Worm (Caenorhabditis elegans): ENCODE measurements around the gene F38H12.5.

F38H12.5 gene

DNA sequence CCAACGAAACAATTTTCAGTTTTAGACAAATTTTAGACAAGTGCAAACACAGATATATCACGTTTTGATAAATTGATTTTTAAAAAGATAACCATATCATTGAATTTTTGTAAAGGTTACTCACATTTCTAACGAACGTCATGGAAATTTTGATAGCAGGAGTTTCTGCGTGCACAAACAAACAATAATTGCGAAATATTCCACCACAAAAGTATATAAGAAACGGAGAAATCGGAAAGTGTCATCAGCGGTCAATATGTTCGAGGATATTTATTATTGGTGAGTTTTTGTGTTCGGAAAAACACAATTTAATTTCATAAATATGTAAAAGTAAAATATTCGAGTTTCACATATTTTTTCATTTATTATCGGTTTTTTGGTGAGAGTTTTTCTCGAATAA, 48.5 kb downstream of the F38H12.5 start, which contains the start of gene C49G7.7:
Gene C49G7.7 (plus strand): TSS at position 174 of the 400 bp plus-strand sequence.
- TF ChIP-seq him-1 (tag; optimal IDR thresholded peaks at IDR 0.05) (no peak), W03F9.2 (tag; optimal IDR thresholded peaks at IDR 0.05) (no peak), dao-5 (tag; optimal IDR thresholded peaks at IDR 0.05) (no peak)

ce11 chrV:4031319-4031718, 51.5 kb downstream of the F38H12.5 start, which contains the start of gene cyp-35A4:
TSS of gene cyp-35A4 (plus strand) at chrV:4031619.
- TF ChIP-seq him-1 (tag; optimal IDR thresholded peaks at IDR 0.05) (no peak), W03F9.2 (tag; optimal IDR thresholded peaks at IDR 0.05) (no peak), dao-5 (tag; optimal IDR thresholded peaks at IDR 0.05) (no peak)
